Worm (Caenorhabditis elegans): ENCODE results near the gene K03B4.8.

Gene K03B4.8

ce11 chrV:4681670-4682069 is 7.3 kb upstream of the K03B4.8 start, which contains the start of gene K03B4.4:
K03B4.4 (plus strand) TSS chrV:4681970.
- no peak for TF ChIP-seq F13H6.1 (tag; optimal IDR thresholded peaks at IDR 0.05)
- TF ChIP-seq ceh-45 (GFP tag; IDR thresholded peaks at IDR 0.05): no peak
- no peak for TF ChIP-seq tbx-2 (tag; optimal IDR thresholded peaks at IDR 0.05)
- TF ChIP-seq K09A11.1 (tag; optimal IDR thresholded peaks at IDR 0.05; ENCODE audit: insufficient read depth): no peak
- no peak for TF ChIP-seq mec-3 (tag; optimal IDR thresholded peaks at IDR 0.05; ENCODE audit: borderline replicate concordance)
- no peak for TF ChIP-seq hlh-13 (GFP tag; optimal IDR thresholded peaks at IDR 0.05)
- TF ChIP-seq sox-4 (tag; optimal IDR thresholded peaks at IDR 0.05): no peak
- no peak for TF ChIP-seq lim-6 (tag; optimal IDR thresholded peaks at IDR 0.05)
- TF ChIP-seq pha-4 (tag; optimal IDR thresholded peaks at IDR 0.05): no peak
- TF ChIP-seq sox-2 (GFP tag; IDR thresholded peaks at IDR 0.05): no peak
- no peak for TF ChIP-seq unc-3 (GFP tag; conservative IDR thresholded peaks at IDR 0.05)
- no peak for TF ChIP-seq unc-3 (tag; optimal IDR thresholded peaks at IDR 0.05)
- TF ChIP-seq fkh-10 (GFP tag; optimal IDR thresholded peaks at IDR 0.05): no peak
- no peak for TF ChIP-seq ceh-9 (tag; optimal IDR thresholded peaks at IDR 0.05)
- TF ChIP-seq odd-2 (tag; optimal IDR thresholded peaks at IDR 0.05): no peak

ce11 chrV:4676812-4677211 is 2.4 kb upstream of the K03B4.8 start:
- TF ChIP-seq hlh-30 (tag; optimal IDR thresholded peaks at IDR 0.05; ENCODE audit: insufficient read depth): no peak
- peak; percentile 65 for TF ChIP-seq nfya-1 (tag; optimal IDR thresholded peaks at IDR 0.05)

ce11 chrV:4676092-4676491 is 1.7 kb upstream of the K03B4.8 start, which contains the start of gene K03B4.6:
K03B4.6 (minus strand) TSS chrV:4676192.
- TF ChIP-seq gmeb-2 (tag; optimal IDR thresholded peaks at IDR 0.05): no peak

- no peak for TF ChIP-seq ceh-14 (tag; optimal IDR thresholded peaks at IDR 0.05)
- no peak for TF ChIP-seq ceh-9 (tag; optimal IDR thresholded peaks at IDR 0.05)
Observed at ce11 chrV:4672487-4672886, 1.9 kb downstream of the K03B4.8 start, which contains the start of gene K03B4.9. K03B4.9 (minus strand) TSS chrV:4672587.

ce11 chrV:4668636-4669035 is 5.8 kb downstream of the K03B4.8 start, which contains the start of gene srx-77:
srx-77 (minus strand) TSS chrV:4668736.
- TF ChIP-seq Y22D7AL.16 (tag; optimal IDR thresholded peaks at IDR 0.05) (no peak), unc-42 (tag; optimal IDR thresholded peaks at IDR 0.05) (no peak), fkh-6 (tag; optimal IDR thresholded peaks at IDR 0.05) (no peak), ttx-3 (tag; optimal IDR thresholded peaks at IDR 0.05) (no peak), npax-4 (tag; optimal IDR thresholded peaks at IDR 0.05) (no peak), pat-9 (tag; optimal IDR thresholded peaks at IDR 0.05) (no peak), odd-2 (tag; optimal IDR thresholded peaks at IDR 0.05) (no peak), unc-55 (GFP tag; optimal IDR thresholded peaks at IDR 0.05) (no peak), pqm-1 (tag; optimal IDR thresholded peaks at IDR 0.05) (no peak), dve-1 (tag; optimal IDR thresholded peaks at IDR 0.05) (no peak), hlh-15 (tag; optimal IDR thresholded peaks at IDR 0.05) (no peak), T23F11.4 (GFP tag; optimal IDR thresholded peaks at IDR 0.05) (no peak), ceh-48 (tag; optimal IDR thresholded peaks at IDR 0.05) (no peak), ceh-30 (tag; optimal IDR thresholded peaks at IDR 0.05) (no peak), F13H6.1 (tag; optimal IDR thresholded peaks at IDR 0.05) (no peak)

- TF ChIP-seq hlh-6 (tag; optimal IDR thresholded peaks at IDR 0.05): peak; percentile 43
- no peak for TF ChIP-seq ceh-18 (tag; optimal IDR thresholded peaks at IDR 0.05)
- TF ChIP-seq T23F11.4 (GFP tag; optimal IDR thresholded peaks at IDR 0.05): no peak
- TF ChIP-seq ceh-34 (tag; optimal IDR thresholded peaks at IDR 0.05): no peak
- no peak for TF ChIP-seq K09A11.1 (tag; optimal IDR thresholded peaks at IDR 0.05; ENCODE audit: insufficient read depth)
- TF ChIP-seq C38D4.7 (GFP tag; optimal IDR thresholded peaks at IDR 0.05): no peak
- TF ChIP-seq mec-3 (tag; optimal IDR thresholded peaks at IDR 0.05; ENCODE audit: borderline replicate concordance): peak; percentile 42
- TF ChIP-seq ceh-31 (tag; optimal IDR thresholded peaks at IDR 0.05): no peak
- TF ChIP-seq ceh-19 (GFP tag; optimal IDR thresholded peaks at IDR 0.05): no peak
- TF ChIP-seq gmeb-2 (tag; optimal IDR thresholded peaks at IDR 0.05): no peak
- TF ChIP-seq pros-1 (tag; optimal IDR thresholded peaks at IDR 0.05): no peak
- TF ChIP-seq lin-11 (tag; optimal IDR thresholded peaks at IDR 0.05): no peak
- TF ChIP-seq pag-3 (tag; optimal IDR thresholded peaks at IDR 0.05; ENCODE audit: borderline replicate concordance): no peak
- peak; percentile 37 for TF ChIP-seq elt-4 (tag; optimal IDR thresholded peaks at IDR 0.05)
- TF ChIP-seq tbx-7 (tag; optimal IDR thresholded peaks at IDR 0.05): no peak
- no peak for TF ChIP-seq pat-9 (tag; optimal IDR thresholded peaks at IDR 0.05)
Observed at ce11 chrV:4667062-4667461, 7.3 kb downstream of the K03B4.8 start.

All from whole organism, late embryonic.